Worm (Caenorhabditis elegans): ENCODE measurements around the gene Y42A5A.1.
"Not testable (repeated sequence)": the region's sequence is repeated elsewhere in the genome, so short reads cannot be mapped to it uniquely, and the experiment has no call there.

Gene Y42A5A.1

ce11 chrV:11094698-11095097 is 7.0 kb downstream of the Y42A5A.1 start:
- TF ChIP-seq elt-1 (tag; optimal IDR thresholded peaks at IDR 0.05; ENCODE audit: borderline replicate concordance, insufficient read depth) (no peak), elt-3 (tag; optimal IDR thresholded peaks at IDR 0.05) (no peak), nhr-2 (tag; optimal IDR thresholded peaks at IDR 0.05) (no peak), nhr-12 (tag; optimal IDR thresholded peaks at IDR 0.05) (no peak), cnd-1 (tag; optimal IDR thresholded peaks at IDR 0.05) (no peak), lin-13 (tag; optimal IDR thresholded peaks at IDR 0.05) (no peak), unc-120 (tag; optimal IDR thresholded peaks at IDR 0.05; ENCODE audit: poor library complexity, severe bottlenecking) (no peak)

ce11 chrV:11095873-11096272 is 8.1 kb downstream of the Y42A5A.1 start, which contains the start of gene Y42A5A.3:
Y42A5A.3 (minus strand) TSS chrV:11095973.
- TF ChIP-seq mls-2 (tag; optimal IDR thresholded peaks at IDR 0.05) (no peak), mab-5 (tag; optimal IDR thresholded peaks at IDR 0.05) (no peak), nhr-28 (tag; optimal IDR thresholded peaks at IDR 0.05) (no peak), snpc-4 (tag; optimal IDR thresholded peaks at IDR 0.05) (no peak), sem-2 (GFP tag; optimal IDR thresholded peaks at IDR 0.05) (no peak), nhr-76 (tag; optimal IDR thresholded peaks at IDR 0.05) (no peak), ces-1 (GFP tag; optimal IDR thresholded peaks at IDR 0.05) (no peak), hlh-1 (tag; optimal IDR thresholded peaks at IDR 0.05) (no peak), ceh-43 (GFP tag; optimal IDR thresholded peaks at IDR 0.05) (no peak), ztf-11 (tag; optimal IDR thresholded peaks at IDR 0.05) (no peak), pha-4 (tag; optimal IDR thresholded peaks at IDR 0.05) (no peak), nhr-12 (tag; optimal IDR thresholded peaks at IDR 0.05) (no peak), tbx-8 (GFP tag; optimal IDR thresholded peaks at IDR 0.05) (no peak)

- TF ChIP-seq unc-62 (GFP tag; optimal IDR thresholded peaks at IDR 0.05) (no peak), nhr-2 (tag; optimal IDR thresholded peaks at IDR 0.05) (no peak), M03D4.4 (tag; optimal IDR thresholded peaks at IDR 0.05) (no peak), snpc-4 (tag; optimal IDR thresholded peaks at IDR 0.05) (no peak), ces-1 (GFP tag; optimal IDR thresholded peaks at IDR 0.05) (no peak), sptf-1 (tag; optimal IDR thresholded peaks at IDR 0.05) (no peak), lsy-2 (tag; optimal IDR thresholded peaks at IDR 0.05) (no peak), pha-4 (tag; optimal IDR thresholded peaks at IDR 0.05) (no peak), mls-2 (tag; optimal IDR thresholded peaks at IDR 0.05) (no peak), unc-39 (tag; optimal IDR thresholded peaks at IDR 0.05) (no peak), hlh-1 (tag; optimal IDR thresholded peaks at IDR 0.05) (no peak), nhr-12 (tag; optimal IDR thresholded peaks at IDR 0.05) (no peak), cnd-1 (tag; optimal IDR thresholded peaks at IDR 0.05) (no peak), nhr-28 (tag; optimal IDR thresholded peaks at IDR 0.05) (no peak), blmp-1 (tag; optimal IDR thresholded peaks at IDR 0.05) (no peak), ham-2 (GFP tag; optimal IDR thresholded peaks at IDR 0.05) (no peak)
These were observed 10.9 kb downstream of the Y42A5A.1 start, which contains the start of gene cdkl-1 for ce11 chrV:11098599-11098998. cdkl-1 (plus strand) TSS chrV:11098899.

- TF ChIP-seq tbx-8 (GFP tag; optimal IDR thresholded peaks at IDR 0.05) = no peak
These were observed 16.7 kb downstream of the Y42A5A.1 start for ce11 chrV:11104408-11104807.

- not testable (repeated sequence) for TF ChIP-seq elt-1 (tag; optimal IDR thresholded peaks at IDR 0.05; ENCODE audit: borderline replicate concordance, insufficient read depth); unc-62 (GFP tag; optimal IDR thresholded peaks at IDR 0.05); blmp-1 (tag; optimal IDR thresholded peaks at IDR 0.05)
These were observed 21.9 kb downstream of the Y42A5A.1 start, which contains the start of gene Y42A5A.5 for ce11 chrV:11109647-11110046. Y42A5A.5 (minus strand) TSS chrV:11109747.

- TF ChIP-seq flh-1 (GFP tag; optimal IDR thresholded peaks at IDR 0.05) = no peak
- TF ChIP-seq nhr-2 (tag; optimal IDR thresholded peaks at IDR 0.05) = no peak
- no peak for TF ChIP-seq zip-8 (tag; optimal IDR thresholded peaks at IDR 0.05)
- peak; percentile 68 for TF ChIP-seq mep-1 (tag; optimal IDR thresholded peaks at IDR 0.05)
- peak; percentile 37 for TF ChIP-seq elt-1 (tag; optimal IDR thresholded peaks at IDR 0.05; ENCODE audit: borderline replicate concordance, insufficient read depth)
- no peak for TF ChIP-seq elt-3 (tag; optimal IDR thresholded peaks at IDR 0.05)
- TF ChIP-seq lsy-2 (tag; optimal IDR thresholded peaks at IDR 0.05) = peak; percentile 33
- peak; percentile 12 for TF ChIP-seq nhr-12 (tag; optimal IDR thresholded peaks at IDR 0.05)
- peak; percentile 79 for TF ChIP-seq nhr-76 (tag; optimal IDR thresholded peaks at IDR 0.05)
- TF ChIP-seq sem-2 (GFP tag; optimal IDR thresholded peaks at IDR 0.05) = peak; percentile 52
- TF ChIP-seq bed-3 (GFP tag; optimal IDR thresholded peaks at IDR 0.05) = peak; percentile 65
- peak; percentile 90 for TF ChIP-seq sptf-1 (tag; optimal IDR thresholded peaks at IDR 0.05)
- TF ChIP-seq M03D4.4 (tag; optimal IDR thresholded peaks at IDR 0.05) = peak; percentile 86
- TF ChIP-seq cnd-1 (tag; optimal IDR thresholded peaks at IDR 0.05) = peak; percentile 50
- TF ChIP-seq nhr-28 (tag; optimal IDR thresholded peaks at IDR 0.05) = peak; percentile 26
- TF ChIP-seq ceh-43 (GFP tag; optimal IDR thresholded peaks at IDR 0.05) = peak; percentile 84
- TF ChIP-seq hlh-1 (tag; optimal IDR thresholded peaks at IDR 0.05) = peak; percentile 58
- peak; percentile 47 for TF ChIP-seq tbx-8 (GFP tag; optimal IDR thresholded peaks at IDR 0.05)
- TF ChIP-seq ztf-11 (tag; optimal IDR thresholded peaks at IDR 0.05) = peak; percentile 82
- peak; percentile 88 for TF ChIP-seq ceh-83 (GFP tag; optimal IDR thresholded peaks at IDR 0.05)
- TF ChIP-seq pha-4 (tag; optimal IDR thresholded peaks at IDR 0.05) = peak; percentile 53
- peak; percentile 13 for TF ChIP-seq ces-1 (GFP tag; optimal IDR thresholded peaks at IDR 0.05)
- peak; percentile 69 for TF ChIP-seq lin-13 (tag; optimal IDR thresholded peaks at IDR 0.05)
- TF ChIP-seq nhr-237 (tag; optimal IDR thresholded peaks at IDR 0.05) = no peak
- TF ChIP-seq unc-62 (GFP tag; optimal IDR thresholded peaks at IDR 0.05) = no peak
- TF ChIP-seq ham-2 (GFP tag; optimal IDR thresholded peaks at IDR 0.05) = peak; percentile 28
- no peak for TF ChIP-seq lin-32 (GFP tag; optimal IDR thresholded peaks at IDR 0.05)
- peak; percentile 65 for TF ChIP-seq drap-1 (GFP tag; optimal IDR thresholded peaks at IDR 0.05)
- no peak for TF ChIP-seq ceh-39 (tag; optimal IDR thresholded peaks at IDR 0.05)
- TF ChIP-seq snpc-4 (tag; optimal IDR thresholded peaks at IDR 0.05) = no peak
- peak; percentile 88 for TF ChIP-seq mls-2 (tag; optimal IDR thresholded peaks at IDR 0.05)
These were observed 25.4 kb downstream of the Y42A5A.1 start, which contains the start of gene erfa-3 for ce11 chrV:11113041-11113574. erfa-3 (minus strand) TSS chrV:11113091.
